Fruit fly (Drosophila melanogaster) S2 (cell line): ENCODE measurements around the gene CG33695.

Source experiments
- CG8478 ChIP-seq: fragments of >200 bp; optimal IDR thresholded peaks from 2 replicates; lab custom pipeline; 2018
- CTCF ChIP-seq, 2 experiments: fragments of >200 bp; optimal IDR thresholded peaks; 2 replicates each; lab custom pipeline; 2018

DNA sequence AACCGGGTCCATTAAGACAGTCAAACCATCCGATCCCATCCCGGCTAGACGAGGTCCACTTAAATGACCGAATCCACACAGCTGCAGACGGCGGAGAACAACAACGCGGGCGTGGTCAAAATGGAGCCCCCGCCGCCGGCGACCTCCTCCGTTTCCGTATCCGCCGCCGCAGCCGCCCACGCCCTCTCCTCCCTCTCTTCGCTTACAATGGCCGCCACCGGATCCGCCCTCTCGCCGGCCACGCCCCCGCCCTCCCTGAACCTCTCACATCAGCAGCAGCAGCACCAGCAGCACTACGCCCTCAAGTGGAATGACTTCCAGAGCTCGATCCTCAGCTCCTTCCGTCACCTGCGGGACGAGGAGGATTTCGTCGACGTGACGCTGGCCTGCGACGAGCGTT, 42.3 kb upstream of the CG33695 start:
- no peak for TF ChIP-seq CG8478 (lab: Kevin White, UChicago)
- TF ChIP-seq CTCF (optimal IDR thresholded peaks at IDR 0.05; lab: Kevin White, UChicago), result no peak
